Worm (Caenorhabditis elegans): ENCODE measurements around the gene dlc-4.
"Not testable (repeated sequence)": the region's sequence is repeated elsewhere in the genome, so short reads cannot be mapped to it uniquely, and the experiment has no call there.

Gene dlc-4

DNA sequence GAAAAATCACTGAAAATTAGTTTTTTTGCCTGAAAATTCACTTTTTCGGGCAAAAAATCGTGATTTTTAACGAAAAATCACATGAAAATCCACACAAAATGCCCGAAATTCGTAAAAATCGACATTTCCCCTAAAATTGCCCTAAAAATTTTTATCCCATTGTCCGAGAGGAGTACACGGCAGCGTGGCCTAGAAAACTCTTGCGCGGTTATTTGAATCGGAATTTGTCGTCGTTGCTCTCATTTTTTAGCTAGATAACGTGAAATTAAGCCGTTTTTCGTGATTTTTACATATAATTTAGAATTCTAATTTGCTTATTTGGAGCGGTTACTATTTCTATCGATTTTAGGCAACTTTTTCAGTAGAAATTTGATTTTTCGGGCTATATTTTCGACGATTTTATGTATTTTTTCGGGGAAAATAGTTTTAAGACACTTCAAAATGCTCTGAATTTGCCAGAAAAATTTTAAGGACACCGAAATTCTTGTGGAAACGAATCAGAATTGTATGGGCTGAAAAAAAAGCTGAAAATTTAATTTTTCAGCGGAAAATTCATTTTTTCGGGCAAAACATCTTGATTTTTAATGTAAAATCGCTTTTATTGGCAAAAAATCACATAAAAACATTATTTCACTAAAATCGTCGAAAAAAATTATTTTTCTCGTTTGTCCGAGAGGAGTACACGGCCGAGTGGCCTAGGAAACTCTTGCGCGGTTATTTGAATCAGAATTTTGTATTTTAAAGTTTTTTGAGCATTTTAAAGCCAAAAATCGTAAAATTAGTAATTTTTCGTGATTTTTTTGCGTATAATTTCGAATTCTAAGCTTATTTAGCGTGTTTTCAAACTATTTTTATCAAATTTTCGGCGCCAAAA is 27.7 kb upstream of the dlc-4 start (continued):
- TF ChIP-seq C17E4.6 (GFP tag; IDR thresholded peaks at IDR 0.05) (0 out of 2 replicates have a peak, but pooled peaks have one; percentile 50), F23B12.7 (tag; optimal IDR thresholded peaks at IDR 0.05; ENCODE audit: insufficient read depth) (no peak), rcor-1 (GFP tag; IDR thresholded peaks at IDR 0.05) (peak; percentile 79), mel-28 (tag; optimal IDR thresholded peaks at IDR 0.05; ENCODE audit: borderline replicate concordance) (no peak), attf-3 (GFP tag; conservative IDR thresholded peaks at IDR 0.05) (peak; percentile 33; the same call in 1 of the 2 replicates), hlh-26 (GFP tag; conservative IDR thresholded peaks at IDR 0.05) (no peak), bed-1 (GFP tag; IDR thresholded peaks at IDR 0.05) (0 out of 2 replicates have a peak, but pooled peaks have one; percentile 67), egl-44 (GFP tag; IDR thresholded peaks at IDR 0.05) (peak; percentile 48; the same call in 1 of the 2 replicates), sea-2 (GFP tag; IDR thresholded peaks at IDR 0.05) (peak; percentile 58; the same call in 1 of the 2 replicates), B0019.2 (GFP tag; conservative IDR thresholded peaks at IDR 0.05) (peak; percentile 42; the same call in 1 of the 2 replicates), T07F8.4 (tag; optimal IDR thresholded peaks at IDR 0.05) (peak; percentile 31), hsf-1 (GFP tag; IDR thresholded peaks at IDR 0.05) (peak; percentile 62; the same call in 1 of the 2 replicates), ceh-91 (GFP tag; IDR thresholded peaks at IDR 0.05) (peak; percentile 75), ceh-58 (GFP tag; IDR thresholded peaks at IDR 0.05) (no peak), lin-54 (GFP tag; optimal IDR thresholded peaks at IDR 0.05) (peak; percentile 94), K11D2.4 (GFP tag; IDR thresholded peaks at IDR 0.05) (peak; percentile 83), Y79H2A.3 (GFP tag; conservative IDR thresholded peaks at IDR 0.05) (peak; percentile 84), mcd-1 (GFP tag; IDR thresholded peaks at IDR 0.05) (peak; percentile 74), Y53G8AR.9 (GFP tag; conservative IDR thresholded peaks at IDR 0.05) (peak; percentile 24; the same call in 1 of the 2 replicates), B0035.1 (tag; optimal IDR thresholded peaks at IDR 0.05) (peak; percentile 29), tbp1 (GFP tag; optimal IDR thresholded peaks at IDR 0.05) (peak; percentile 76), egl-18 (GFP tag; IDR thresholded peaks at IDR 0.05) (0 out of 2 replicates have a peak, but pooled peaks have one; percentile 51), F57A8.1 (GFP tag; optimal IDR thresholded peaks at IDR 0.05) (no peak), tbx-9 (tag; optimal IDR thresholded peaks at IDR 0.05; ENCODE audit: borderline replicate concordance) (no peak), zim-3 (tag; optimal IDR thresholded peaks at IDR 0.05) (peak; percentile 76), lin-40 (tag; optimal IDR thresholded peaks at IDR 0.05) (peak; percentile 67), somi-1 (GFP tag; optimal IDR thresholded peaks at IDR 0.05) (peak; percentile 41)

DNA sequence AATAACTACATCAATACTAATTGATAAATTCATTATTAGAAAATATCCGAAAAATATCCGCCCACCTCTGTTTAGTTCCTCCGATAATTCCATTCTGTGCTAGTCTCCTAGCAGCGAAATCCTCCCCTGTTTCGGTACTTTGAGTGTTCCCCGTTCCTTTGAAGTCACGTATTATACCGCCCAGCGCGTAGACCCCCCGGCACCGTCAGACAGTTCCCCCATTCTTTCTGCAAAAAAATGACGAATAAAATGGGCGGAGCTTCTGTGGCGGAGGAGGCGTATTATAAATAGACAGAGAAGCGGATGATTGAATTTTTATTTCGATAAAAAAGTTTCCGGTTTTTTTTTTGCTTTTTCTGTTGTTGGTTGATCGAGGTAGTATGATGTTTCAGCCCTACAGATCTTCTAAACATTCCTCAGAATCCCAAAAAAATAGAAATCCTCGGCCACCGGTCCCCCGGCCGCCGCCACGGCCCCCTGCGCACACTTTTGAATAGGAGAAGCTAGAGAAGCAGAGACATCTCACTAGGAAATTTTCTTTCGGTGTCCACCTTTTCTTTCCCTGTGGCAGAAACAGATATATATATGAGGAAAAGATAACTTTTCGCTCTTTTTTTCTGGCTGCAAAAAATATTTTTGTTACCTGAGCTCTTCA is 21.0 kb upstream of the dlc-4 start:
- TF ChIP-seq nhr-120 (GFP tag; IDR thresholded peaks at IDR 0.05) (no peak), zfh-2 (GFP tag; conservative IDR thresholded peaks at IDR 0.05) (peak; percentile 49), Y53G8AR.9 (GFP tag; conservative IDR thresholded peaks at IDR 0.05) (no peak), Y95B8A.8 (GFP tag; IDR thresholded peaks at IDR 0.05) (no peak)

ce11 chrIV:16424337-16424736 is 18.7 kb upstream of the dlc-4 start, which contains the start of gene Y10G11A.1:
Y10G11A.1 (plus strand) TSS chrIV:16424637.
- TF ChIP-seq zim-3 (tag; optimal IDR thresholded peaks at IDR 0.05); hrde-1 (tag; optimal IDR thresholded peaks at IDR 0.05; ENCODE audit: borderline replicate concordance); athp-1 (tag; optimal IDR thresholded peaks at IDR 0.05): not testable (repeated sequence)

Measured in whole organism, young adult.